Fruit fly (Drosophila melanogaster) whole organism, larva: Measurements from ENCODE around the gene Pka-C2.

Source experiments
- noc ChIP-seq: fragments of 200-800 bp; sonication (Bioruptor generic); optimal IDR thresholded peaks from 3 replicates; lab custom pipeline; 2019; ENCODE audit warnings: missing biosample characterization, mild to moderate bottlenecking, missing genetic modification characterization, moderate library complexity

Gene Pka-C2

dm6 chr3R:30695398-30695797 is 1.5 kb downstream of the Pka-C2 start, which contains the start of gene CG12069:
Gene CG12069, minus strand, starts transcription at chr3R:30695498.
- no peak for TF ChIP-seq noc (tag; lab: Kevin White, UChicago)

dm6 chr3R:30690251-30690650 is 6.7 kb downstream of the Pka-C2 start, which contains the start of gene Spn100A:
Gene Spn100A, plus strand, starts transcription at chr3R:30690642.
- TF ChIP-seq noc (tag; lab: Kevin White, UChicago): no peak

dm6 chr3R:30689653-30690052 is 7.3 kb downstream of the Pka-C2 start:
- TF ChIP-seq noc (tag; lab: Kevin White, UChicago): no peak

dm6 chr3R:30649661-30650060 is 47.3 kb downstream of the Pka-C2 start, which contains the start of gene CG34433:
Gene CG34433, plus strand, starts transcription at chr3R:30649961.
- TF ChIP-seq noc (tag; lab: Kevin White, UChicago): no peak

dm6 chr3R:30648851-30649250 is 48.1 kb downstream of the Pka-C2 start, which contains the start of gene CG34432:
Gene CG34432, plus strand, starts transcription at chr3R:30649151.
- no peak for TF ChIP-seq noc (tag; lab: Kevin White, UChicago)

dm6 chr3R:30648451-30648850 is 48.5 kb downstream of the Pka-C2 start, which contains the start of gene PH4alphaPV:
Gene PH4alphaPV, minus strand, starts transcription at chr3R:30648551.
- no peak for TF ChIP-seq noc (tag; lab: Kevin White, UChicago)

dm6 chr3R:30645780-30646179 is 51.2 kb downstream of the Pka-C2 start, which contains the start of gene CG31013:
Gene CG31013, minus strand, starts transcription at chr3R:30645880.
- TF ChIP-seq noc (tag; lab: Kevin White, UChicago): no peak
